Worm (Caenorhabditis elegans): ENCODE data around the gene nspb-10.

- TF ChIP-seq T26A8.4 (GFP tag; IDR thresholded peaks at IDR 0.05) (no peak), dmd-8 (GFP tag; IDR thresholded peaks at IDR 0.05) (no peak), F37D6.2 (tag; optimal IDR thresholded peaks at IDR 0.05) (no peak), ztf-11 (tag; optimal IDR thresholded peaks at IDR 0.05) (no peak)
Measured at ce11 chrII:14570541-14571160, 17.4 kb downstream of the nspb-10 start.
